Worm (Caenorhabditis elegans) whole organism, early embryonic: ENCODE measurements around the gene F13A7.12.

Experiments used
- B0310.2 ChIP-seq: sonication (generic microtip); optimal IDR thresholded peaks from 2 replicates; lab custom pipeline; 2016; ENCODE audit warnings: mild to moderate bottlenecking, missing genetic modification characterization, missing compliant biosample characterization
- F13C5.2 ChIP-seq: sonication (generic microtip); optimal IDR thresholded peaks from 2 replicates; lab custom pipeline; 2017; ENCODE audit warnings: mild to moderate bottlenecking, missing genetic modification characterization, inconsistent platforms, missing compliant biosample characterization
- aly-1 ChIP-seq: sonication (generic microtip); optimal IDR thresholded peaks from 2 replicates; lab custom pipeline; 2016; ENCODE audit warnings: missing genetic modification characterization, missing compliant biosample characterization
- ama-1 ChIP-seq: fragments of 150-350 bp; optimal IDR thresholded peaks from 2 replicates; lab custom pipeline; 2014
- ceh-13 ChIP-seq: fragments of 200-800 bp; sonication (Bioruptor generic); optimal IDR thresholded peaks from 2 replicates; lab custom pipeline; 2018; ENCODE audit warnings: mild to moderate bottlenecking, missing genetic modification characterization, missing compliant biosample characterization
- ceh-36 ChIP-seq: sonication (generic microtip); optimal IDR thresholded peaks from 2 replicates; lab custom pipeline; 2016; ENCODE audit warnings: missing genetic modification characterization, inconsistent platforms, missing compliant biosample characterization
- ets-7 ChIP-seq: sonication (generic microtip); optimal IDR thresholded peaks from 2 replicates; lab custom pipeline; 2016; ENCODE audit warnings: missing genotype, missing genetic modification characterization, missing compliant biosample characterization
- flt-1 ChIP-seq: fragments of 200-800 bp; sonication (Bioruptor generic); IDR thresholded peaks from 2 replicates; pipeline ENCODE4 v1.3.6; 2022; ENCODE audit warnings: missing genetic modification characterization, missing compliant biosample characterization
- hmbx-1 ChIP-seq: sonication (generic microtip); optimal IDR thresholded peaks from 2 replicates; lab custom pipeline; 2016; ENCODE audit warnings: mild to moderate bottlenecking, missing genetic modification characterization, missing compliant biosample characterization
- hmg-4 ChIP-seq: fragments of 200-800 bp; sonication (Bioruptor generic); optimal IDR thresholded peaks from 2 replicates; lab custom pipeline; 2018; ENCODE audit warnings: mild to moderate bottlenecking, missing genetic modification characterization, missing compliant biosample characterization
- hnd-1 ChIP-seq: sonication (generic microtip); optimal IDR thresholded peaks from 2 replicates; lab custom pipeline; 2016; ENCODE audit warnings: missing genetic modification characterization, missing compliant biosample characterization
- pes-1 ChIP-seq: fragments of 200-800 bp; sonication (Bioruptor generic); IDR thresholded peaks from 2 replicates; pipeline ENCODE4 v1.3.6; 2022; ENCODE audit warnings: missing genetic modification reagents, missing genetic modification characterization, missing compliant biosample characterization
- scrt-1 ChIP-seq: fragments of 200-800 bp; sonication (Bioruptor generic); IDR thresholded peaks from 2 replicates; pipeline ENCODE4 v1.3.6; 2022; ENCODE audit warnings: missing genetic modification characterization, missing compliant biosample characterization
- sea-1 ChIP-seq: fragments of 200-800 bp; sonication (Bioruptor generic); conservative IDR thresholded peaks from 2 replicates; pipeline ENCODE4 v1.3.6; 2022; ENCODE audit warnings: missing genetic modification characterization, missing compliant biosample characterization
- tbx-11 ChIP-seq: fragments of 200-800 bp; sonication (Bioruptor generic); IDR thresholded peaks from 2 replicates; pipeline ENCODE4 v1.3.6; 2022; ENCODE audit warnings: missing genetic modification characterization, missing compliant biosample characterization
- tbx-37 ChIP-seq: fragments of 200-800 bp; sonication (Bioruptor generic); conservative IDR thresholded peaks from 2 replicates; pipeline ENCODE4 v1.3.6; 2022; ENCODE audit warnings: missing genetic modification reagents, missing genetic modification characterization, missing compliant biosample characterization
- tra-4 ChIP-seq: sonication (generic microtip); optimal IDR thresholded peaks from 2 replicates; lab custom pipeline; 2017; ENCODE audit warnings: missing genetic modification characterization, missing compliant biosample characterization

F13A7.12 gene

DNA sequence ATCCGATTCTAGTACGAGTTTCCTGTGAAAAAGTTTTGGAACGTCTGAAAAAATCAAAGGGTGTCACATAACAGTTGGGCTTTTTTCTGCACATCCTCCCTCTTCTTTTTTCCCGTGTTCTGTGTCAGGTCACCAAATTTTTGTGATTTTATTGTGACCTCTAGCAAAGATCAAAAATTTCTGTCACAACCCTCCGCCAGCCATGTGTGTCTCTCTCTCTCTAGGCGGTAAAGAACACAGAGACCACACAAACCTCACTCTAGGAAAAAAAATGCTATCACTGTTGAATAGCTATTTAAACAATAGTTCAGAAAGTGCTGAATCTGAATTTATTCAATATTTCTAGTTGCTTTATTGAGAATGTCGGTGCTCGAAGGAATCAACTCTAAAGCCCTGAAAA, 5.2 kb upstream of the F13A7.12 start, which contains the start of gene gst-44:
Gene gst-44, plus strand, starts transcription at position 237 of the 400 bp plus-strand sequence.
- TF ChIP-seq hnd-1 (tag; lab: Kevin White, UChicago) (no peak), F13C5.2 (no peak), tbx-11 (GFP tag; lab: Robert Waterston, UW) (no peak), aly-1 (tag; lab: Kevin White, UChicago) (no peak), B0310.2 (tag; lab: Kevin White, UChicago) (no peak), pes-1 (GFP tag; lab: Robert Waterston, UW) (no peak), hmg-4 (GFP tag; lab: Kevin White, UChicago) (no peak), hmbx-1 (tag; lab: Kevin White, UChicago) (no peak), ets-7 (no peak), sea-1 (GFP tag; lab: Robert Waterston, UW) (no peak), ceh-13 (GFP tag; lab: Kevin White, UChicago) (no peak), scrt-1 (no peak)

DNA sequence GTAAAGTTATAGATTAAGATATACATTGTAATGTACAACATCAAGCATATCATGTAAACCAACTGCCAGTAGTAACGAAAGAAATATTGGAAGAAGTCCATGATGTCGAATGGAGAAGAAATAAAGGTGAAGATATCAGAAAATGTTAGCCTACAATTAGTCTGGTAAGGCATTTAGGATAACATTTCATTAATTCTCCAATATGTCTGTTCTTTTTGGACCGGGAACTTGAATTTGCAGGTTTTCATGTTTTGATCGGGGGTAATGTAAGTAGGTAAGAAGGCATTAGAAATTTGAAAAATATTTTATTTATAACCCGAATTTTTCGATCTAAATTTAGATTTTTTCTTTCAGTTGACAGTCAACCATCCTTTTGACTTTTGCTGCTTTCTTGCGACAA, 2.1 kb upstream of the F13A7.12 start, which contains the start of gene srd-63:
Gene srd-63, minus strand, starts transcription at position 101 of the 400 bp plus-strand sequence.
- TF ChIP-seq pes-1 (GFP tag; lab: Robert Waterston, UW) (no peak), tbx-11 (GFP tag; lab: Robert Waterston, UW) (no peak)

DNA sequence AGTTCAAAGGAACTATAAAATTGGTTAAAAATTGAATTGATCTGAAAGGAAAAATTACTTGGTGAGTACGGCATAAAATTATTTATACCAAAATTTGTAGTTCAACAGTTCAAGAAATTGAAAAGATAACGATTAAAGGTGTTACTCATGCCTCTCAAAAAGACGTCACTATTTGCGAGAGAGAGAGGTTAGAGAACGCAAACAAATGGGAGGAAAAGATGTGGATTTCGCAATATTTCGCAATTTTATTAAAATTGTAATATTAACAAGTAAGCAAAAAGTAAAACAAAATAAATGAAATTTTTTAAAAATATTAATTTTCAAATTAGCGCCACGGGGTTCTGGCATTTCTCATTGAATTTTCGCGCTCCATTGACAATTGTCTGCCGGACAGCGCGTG, 708 bp upstream of the F13A7.12 start, which contains the start of gene F13A7.11:
Gene F13A7.11, minus strand, starts transcription at position 174 of the 400 bp plus-strand sequence.
- no peak for TF ChIP-seq tra-4 (tag; lab: Kevin White, UChicago)
- no peak for TF ChIP-seq aly-1 (tag; lab: Kevin White, UChicago)

DNA sequence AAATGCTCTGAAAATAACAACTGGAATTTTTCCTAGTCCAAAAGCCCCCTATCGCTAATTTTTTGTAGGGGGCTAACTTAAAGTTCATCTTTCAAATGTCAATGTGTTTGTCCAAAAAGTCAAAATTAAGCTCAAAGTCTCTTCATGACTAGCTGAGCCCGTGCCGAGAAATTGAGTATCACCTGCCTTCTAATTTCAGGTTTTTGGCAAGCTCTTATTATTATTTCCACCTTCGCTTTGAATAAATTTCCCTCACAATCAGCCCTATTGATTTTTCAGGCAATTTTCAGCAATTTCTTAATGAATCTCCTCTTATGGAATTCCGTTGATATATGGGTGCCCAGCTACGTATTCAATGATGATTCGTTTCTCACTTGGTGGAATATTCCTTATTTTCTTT, 3.5 kb downstream of the F13A7.12 start, which contains the start of gene sre-36:
Gene sre-36, plus strand, starts transcription at position 301 of the 400 bp plus-strand sequence.
- no peak for TF ChIP-seq tbx-11 (GFP tag; lab: Robert Waterston, UW)
- no peak for TF ChIP-seq tra-4 (tag; lab: Kevin White, UChicago)
- TF ChIP-seq ets-7: no peak
- TF ChIP-seq ceh-36 (tag; lab: Kevin White, UChicago): no peak
- no peak for TF ChIP-seq tbx-37 (GFP tag; lab: Robert Waterston, UW)
- TF ChIP-seq hmg-4 (GFP tag; lab: Kevin White, UChicago): no peak
- TF ChIP-seq ama-1 (lab: Kevin White, UChicago): no peak
- TF ChIP-seq flt-1 (GFP tag; lab: Robert Waterston, UW): no peak
- TF ChIP-seq ceh-13 (GFP tag; lab: Kevin White, UChicago): no peak
- no peak for TF ChIP-seq scrt-1
- no peak for TF ChIP-seq B0310.2 (tag; lab: Kevin White, UChicago)
- TF ChIP-seq hmbx-1 (tag; lab: Kevin White, UChicago): no peak
- TF ChIP-seq F13C5.2: no peak
- TF ChIP-seq sea-1 (GFP tag; lab: Robert Waterston, UW): no peak
- no peak for TF ChIP-seq aly-1 (tag; lab: Kevin White, UChicago)
- TF ChIP-seq hnd-1 (tag; lab: Kevin White, UChicago): no peak

DNA sequence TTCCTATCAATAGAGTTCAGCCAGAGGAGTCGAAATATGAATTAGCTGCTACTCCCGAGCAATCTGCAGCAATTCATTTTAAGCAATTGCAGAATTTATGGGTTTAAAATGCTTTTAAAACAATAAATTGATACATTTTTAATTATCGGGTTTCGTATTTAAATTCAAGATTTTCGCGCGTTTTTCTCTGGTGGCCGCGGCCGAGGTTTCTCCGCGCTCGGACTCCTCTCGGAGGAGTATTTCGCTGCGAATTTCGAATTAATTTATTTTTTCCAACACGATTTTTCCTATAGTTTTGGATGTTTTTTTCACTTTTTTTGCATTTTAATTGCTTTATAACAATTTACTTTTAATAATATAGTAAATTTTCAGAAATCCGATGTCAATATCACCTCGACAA, 5.7 kb downstream of the F13A7.12 start, which contains the start of gene F13A7.14:
Gene F13A7.14, plus strand, starts transcription at position 373 of the 400 bp plus-strand sequence.
- TF ChIP-seq B0310.2 (tag; lab: Kevin White, UChicago) (no peak), aly-1 (tag; lab: Kevin White, UChicago) (no peak), ets-7 (no peak), scrt-1 (no peak), hnd-1 (tag; lab: Kevin White, UChicago) (no peak), hmg-4 (GFP tag; lab: Kevin White, UChicago) (peak; percentile 19), ceh-36 (tag; lab: Kevin White, UChicago) (no peak), tbx-11 (GFP tag; lab: Robert Waterston, UW) (no peak), F13C5.2 (no peak), pes-1 (GFP tag; lab: Robert Waterston, UW) (peak; percentile 64), sea-1 (GFP tag; lab: Robert Waterston, UW) (no peak), hmbx-1 (tag; lab: Kevin White, UChicago) (no peak), flt-1 (GFP tag; lab: Robert Waterston, UW) (no peak), ceh-13 (GFP tag; lab: Kevin White, UChicago) (no peak), tra-4 (tag; lab: Kevin White, UChicago) (no peak), tbx-37 (GFP tag; lab: Robert Waterston, UW) (peak; percentile 84), ama-1 (lab: Kevin White, UChicago) (no peak)

DNA sequence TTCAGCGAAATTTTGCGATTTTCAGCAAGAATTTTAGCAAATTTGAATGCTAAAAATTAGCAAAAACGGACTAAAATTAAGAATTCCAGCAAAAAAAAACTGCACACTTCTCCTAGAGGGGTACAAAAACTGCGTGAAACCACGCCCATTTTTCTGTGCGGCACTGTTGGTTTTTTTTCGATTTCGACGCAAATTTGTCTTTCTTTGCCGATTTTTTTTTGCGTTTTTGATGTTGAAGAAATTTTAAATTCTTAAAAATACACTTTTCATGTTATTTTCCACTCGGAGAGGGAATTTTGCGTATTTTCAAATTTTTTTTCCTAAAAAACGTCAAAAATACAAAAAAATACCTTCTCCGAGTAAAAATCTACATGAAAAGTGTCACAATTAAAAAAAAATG, 8.1 kb downstream of the F13A7.12 start, which contains the start of gene syp-1:
Gene syp-1, plus strand, starts transcription at position 301 of the 400 bp plus-strand sequence.
- TF ChIP-seq hmg-4 (GFP tag; lab: Kevin White, UChicago): no peak
- TF ChIP-seq flt-1 (GFP tag; lab: Robert Waterston, UW): no peak
- no peak for TF ChIP-seq tbx-37 (GFP tag; lab: Robert Waterston, UW)
- TF ChIP-seq tra-4 (tag; lab: Kevin White, UChicago): no peak
- no peak for TF ChIP-seq ets-7

DNA sequence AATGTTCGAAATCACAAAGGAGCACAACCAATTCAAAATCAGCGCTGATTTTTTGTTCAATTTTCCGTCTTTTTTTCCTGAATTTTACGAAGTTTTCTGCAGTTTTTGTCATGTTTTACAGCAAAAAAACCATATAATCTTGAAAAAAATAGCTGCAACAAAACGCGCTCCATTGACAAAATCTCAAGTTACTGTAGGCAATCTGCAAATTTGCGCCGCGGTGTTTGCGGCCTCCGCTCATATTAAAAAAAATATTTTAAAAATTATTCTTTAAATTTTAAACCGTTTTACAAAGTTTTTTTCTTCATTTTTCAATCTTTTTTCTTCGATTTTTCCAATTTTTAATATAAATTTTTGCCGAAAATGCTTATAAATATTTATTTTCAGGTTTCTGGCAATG, 9.5 kb downstream of the F13A7.12 start:
- TF ChIP-seq hmbx-1 (tag; lab: Kevin White, UChicago) (no peak), B0310.2 (tag; lab: Kevin White, UChicago) (no peak), flt-1 (GFP tag; lab: Robert Waterston, UW) (no peak), ceh-36 (tag; lab: Kevin White, UChicago) (no peak), aly-1 (tag; lab: Kevin White, UChicago) (no peak), tra-4 (tag; lab: Kevin White, UChicago) (no peak)

DNA sequence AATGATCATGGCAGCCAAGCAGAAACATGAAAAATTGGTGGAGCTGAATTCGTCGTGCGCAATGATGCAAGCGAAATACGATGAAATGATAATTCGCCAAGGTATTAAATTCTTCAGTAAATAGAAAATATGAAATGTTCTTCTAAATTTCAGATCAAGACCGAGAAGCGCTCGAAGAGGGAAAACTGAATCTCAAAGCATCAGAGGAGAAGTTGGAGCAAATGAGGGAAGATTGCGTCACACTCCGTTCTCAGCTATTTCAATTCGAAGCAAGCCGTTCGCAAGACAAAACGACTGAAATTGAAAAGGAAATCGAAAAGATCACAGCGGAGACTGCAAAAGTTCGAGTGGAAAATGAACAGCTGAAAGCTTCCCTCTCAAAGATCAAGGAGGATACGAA, 10.5 kb downstream of the F13A7.12 start:
- TF ChIP-seq tbx-11 (GFP tag; lab: Robert Waterston, UW) (no peak), B0310.2 (tag; lab: Kevin White, UChicago) (no peak), scrt-1 (no peak), pes-1 (GFP tag; lab: Robert Waterston, UW) (no peak), sea-1 (GFP tag; lab: Robert Waterston, UW) (no peak), hmbx-1 (tag; lab: Kevin White, UChicago) (no peak), hnd-1 (tag; lab: Kevin White, UChicago) (no peak), tbx-37 (GFP tag; lab: Robert Waterston, UW) (no peak), tra-4 (tag; lab: Kevin White, UChicago) (no peak), hmg-4 (GFP tag; lab: Kevin White, UChicago) (no peak), aly-1 (tag; lab: Kevin White, UChicago) (no peak)
